Worm (Caenorhabditis elegans): ENCODE data around the gene ldh-1.

Gene ldh-1

ce11 chrII:11695945-11696270, 28.1 kb upstream of the ldh-1 start, which contains the start of gene xpf-1:
TSS of gene xpf-1 (plus strand) at chrII:11696171.
- no peak for TF ChIP-seq unc-130 (GFP tag; optimal IDR thresholded peaks at IDR 0.05)
- no peak for TF ChIP-seq nhr-80 (tag; optimal IDR thresholded peaks at IDR 0.05)
- TF ChIP-seq K12H6.12 (tag; optimal IDR thresholded peaks at IDR 0.05) = no peak
- no peak for TF ChIP-seq ceh-79 (tag; optimal IDR thresholded peaks at IDR 0.05)
- no peak for TF ChIP-seq hrde-1 (tag; optimal IDR thresholded peaks at IDR 0.05; ENCODE audit: borderline replicate concordance)
- no peak for TF ChIP-seq chd-7 (tag; optimal IDR thresholded peaks at IDR 0.05)
- no peak for TF ChIP-seq T26A5.8 (tag; optimal IDR thresholded peaks at IDR 0.05)

- TF ChIP-seq K11D2.4 (GFP tag; IDR thresholded peaks at IDR 0.05) (no peak), zfh-2 (GFP tag; conservative IDR thresholded peaks at IDR 0.05) (0 out of 2 replicates have a peak, but pooled peaks have one; percentile 33), egl-44 (GFP tag; IDR thresholded peaks at IDR 0.05) (no peak), F10E7.11 (tag; optimal IDR thresholded peaks at IDR 0.05) (no peak), let-607 (tag; optimal IDR thresholded peaks at IDR 0.05) (no peak), madf-6 (GFP tag; IDR thresholded peaks at IDR 0.05) (no peak), ets-4 (GFP tag; optimal IDR thresholded peaks at IDR 0.05) (no peak), aptf-3 (GFP tag; IDR thresholded peaks at IDR 0.05) (0 out of 2 replicates have a peak, but pooled peaks have one; percentile 28)
Measured at ce11 chrII:11700200-11700599, 23.8 kb upstream of the ldh-1 start, which contains the start of gene inos-1. TSS of gene inos-1 (minus strand) at chrII:11700300.

DNA sequence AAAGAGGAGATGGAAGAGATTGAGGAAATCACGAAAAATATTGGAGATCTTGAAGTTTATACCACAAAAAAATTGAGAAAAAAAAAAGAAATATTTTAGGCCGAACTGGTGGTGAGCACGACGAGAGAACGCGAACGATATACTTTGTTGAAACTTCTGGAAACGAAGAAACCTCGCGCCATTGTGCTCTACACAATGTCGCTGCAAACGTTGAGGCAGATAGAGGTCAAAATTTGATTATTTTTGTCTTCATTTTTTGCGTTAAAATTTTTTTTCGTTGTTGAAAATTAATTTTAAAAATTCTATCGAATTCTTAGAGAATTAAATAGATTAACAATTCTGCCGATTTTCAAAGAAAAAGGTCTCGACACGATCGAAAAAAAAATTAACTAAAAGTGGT, 23.4 kb upstream of the ldh-1 start:
- no peak for TF ChIP-seq egl-44 (GFP tag; IDR thresholded peaks at IDR 0.05)
- TF ChIP-seq D2030.7 (GFP tag; IDR thresholded peaks at IDR 0.05) = no peak
- peak; percentile 81; the same call in 1 of the 2 replicates for TF ChIP-seq hsf-1 (GFP tag; IDR thresholded peaks at IDR 0.05)
- no peak for TF ChIP-seq hlh-26 (GFP tag; conservative IDR thresholded peaks at IDR 0.05)
- TF ChIP-seq ceh-79 (tag; optimal IDR thresholded peaks at IDR 0.05) = no peak
- TF ChIP-seq B0019.2 (GFP tag; conservative IDR thresholded peaks at IDR 0.05) = no peak
- TF ChIP-seq die-1 (tag; optimal IDR thresholded peaks at IDR 0.05) = no peak
- peak; percentile 16; the same call in 1 of the 2 replicates for TF ChIP-seq ceh-91 (GFP tag; IDR thresholded peaks at IDR 0.05)
- peak; percentile 44 for TF ChIP-seq F33H1.4 (GFP tag; IDR thresholded peaks at IDR 0.05)
- TF ChIP-seq bed-1 (GFP tag; IDR thresholded peaks at IDR 0.05) = no peak
- TF ChIP-seq efl-1 (GFP tag; optimal IDR thresholded peaks at IDR 0.05) = peak; percentile 59
- TF ChIP-seq gei-17 (GFP tag; optimal IDR thresholded peaks at IDR 0.05) = no peak
- TF ChIP-seq madf-6 (GFP tag; IDR thresholded peaks at IDR 0.05) = peak; percentile 77
- TF ChIP-seq T26A5.8 (tag; optimal IDR thresholded peaks at IDR 0.05) = no peak
- TF ChIP-seq K11D2.4 (GFP tag; IDR thresholded peaks at IDR 0.05) = no peak
- 0 out of 2 replicates have a peak, but pooled peaks have one; percentile 17 for TF ChIP-seq madf-8 (GFP tag; conservative IDR thresholded peaks at IDR 0.05)
- TF ChIP-seq xnd-1 (tag; optimal IDR thresholded peaks at IDR 0.05) = peak; percentile 31

- TF ChIP-seq egl-18 (GFP tag; IDR thresholded peaks at IDR 0.05) = no peak
- peak; percentile 60 for TF ChIP-seq nhr-80 (tag; optimal IDR thresholded peaks at IDR 0.05)
- TF ChIP-seq C17E4.6 (GFP tag; IDR thresholded peaks at IDR 0.05) = no peak
- TF ChIP-seq hsf-1 (GFP tag; IDR thresholded peaks at IDR 0.05) = 0 out of 2 replicates have a peak, but pooled peaks have one; percentile 10
- TF ChIP-seq ztf-22 (GFP tag; optimal IDR thresholded peaks at IDR 0.05) = no peak
Measured at ce11 chrII:11705787-11706186, 18.2 kb upstream of the ldh-1 start, which contains the start of gene VF13D12L.3. TSS of gene VF13D12L.3 (plus strand) at chrII:11706009.

DNA sequence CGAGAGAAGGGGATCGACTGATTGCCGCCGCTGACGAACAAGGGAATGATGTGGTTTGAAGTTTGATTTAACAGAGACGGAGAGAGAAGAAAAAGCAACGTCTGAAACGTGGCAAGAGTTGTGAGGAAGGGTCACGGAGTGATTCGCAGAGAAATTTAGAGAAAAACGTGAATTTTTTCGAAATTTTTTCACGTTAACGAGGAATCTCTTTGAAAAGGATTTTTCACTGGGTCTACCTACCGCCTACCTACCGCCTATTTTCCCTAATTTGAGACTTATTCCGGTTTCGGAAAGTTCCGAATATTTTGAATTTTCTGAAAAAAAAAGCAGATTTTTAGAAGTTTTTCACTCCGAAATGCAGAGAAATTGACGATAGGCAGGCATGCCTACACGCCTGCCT, 14.5 kb upstream of the ldh-1 start, which contains the start of gene fcmt-1:
fcmt-1 (minus strand) TSS at position 101 of the 400 bp plus-strand sequence.
- TF ChIP-seq ccch-3 (GFP tag; optimal IDR thresholded peaks at IDR 0.05) = no peak
- no peak for TF ChIP-seq snpc-1.3 (tag; optimal IDR thresholded peaks at IDR 0.05; ENCODE audit: insufficient read depth)
- no peak for TF ChIP-seq dpff-1 (tag; optimal IDR thresholded peaks at IDR 0.05)
- TF ChIP-seq nhr-27 (tag; optimal IDR thresholded peaks at IDR 0.05) = no peak
- TF ChIP-seq tbx-9 (tag; optimal IDR thresholded peaks at IDR 0.05; ENCODE audit: borderline replicate concordance) = no peak
- TF ChIP-seq hlh-26 (GFP tag; conservative IDR thresholded peaks at IDR 0.05) = no peak
- TF ChIP-seq ztf-22 (GFP tag; optimal IDR thresholded peaks at IDR 0.05) = no peak
- no peak for TF ChIP-seq egrh-3 (GFP tag; IDR thresholded peaks at IDR 0.05)
- TF ChIP-seq F49E8.2 (tag; optimal IDR thresholded peaks at IDR 0.05; ENCODE audit: insufficient read depth) = no peak
- no peak for TF ChIP-seq aptf-2 (GFP tag; conservative IDR thresholded peaks at IDR 0.05)
- no peak for TF ChIP-seq sea-2 (GFP tag; IDR thresholded peaks at IDR 0.05)
